Worm (Caenorhabditis elegans): ENCODE data around the gene C50D2.10.
A peak's percentile ranks its signal among the peaks of the same experiment; 100 is the strongest.

ce11 chrII:87937-88336 is 11.0 kb upstream of the C50D2.10 start:
- TF ChIP-seq tbp1 (GFP tag; optimal IDR thresholded peaks at IDR 0.05) (no peak), snpc-1.1 (tag; optimal IDR thresholded peaks at IDR 0.05; ENCODE audit: insufficient read depth) (no peak), snpc-4 (GFP tag; optimal IDR thresholded peaks at IDR 0.05) (no peak), snpc-4 (tag; optimal IDR thresholded peaks at IDR 0.05) (no peak), ama-1 (optimal IDR thresholded peaks at IDR 0.05) (no peak), ama-1 (GFP tag; optimal IDR thresholded peaks at IDR 0.05) (no peak), him-1 (tag; optimal IDR thresholded peaks at IDR 0.05) (peak; percentile 95), ceh-40 (GFP tag; IDR thresholded peaks at IDR 0.05) (no peak), pha-4 (tag; optimal IDR thresholded peaks at IDR 0.05) (no peak), ekl-4 (GFP tag; IDR thresholded peaks at IDR 0.05) (no peak), ceh-58 (GFP tag; IDR thresholded peaks at IDR 0.05) (no peak)
